Worm (Caenorhabditis elegans) whole organism, early embryonic: Measurements from ENCODE around the gene C35B1.8.

ENCODE experiments used
- B0310.2 ChIP-seq: sonication (generic microtip); optimal IDR thresholded peaks from 2 replicates; lab custom pipeline; 2016; ENCODE audit warnings: mild to moderate bottlenecking, missing genetic modification characterization, missing compliant biosample characterization
- F13C5.2 ChIP-seq: sonication (generic microtip); optimal IDR thresholded peaks from 2 replicates; lab custom pipeline; 2017; ENCODE audit warnings: mild to moderate bottlenecking, missing genetic modification characterization, inconsistent platforms, missing compliant biosample characterization
- aly-1 ChIP-seq: sonication (generic microtip); optimal IDR thresholded peaks from 2 replicates; lab custom pipeline; 2016; ENCODE audit warnings: missing genetic modification characterization, missing compliant biosample characterization
- ama-1 ChIP-seq: fragments of 150-350 bp; optimal IDR thresholded peaks from 2 replicates; lab custom pipeline; 2014
- ceh-36 ChIP-seq: sonication (generic microtip); optimal IDR thresholded peaks from 2 replicates; lab custom pipeline; 2016; ENCODE audit warnings: missing genetic modification characterization, inconsistent platforms, missing compliant biosample characterization
- pes-1 ChIP-seq: fragments of 200-800 bp; sonication (Bioruptor generic); IDR thresholded peaks from 2 replicates; pipeline ENCODE4 v1.3.6; 2022; ENCODE audit warnings: missing genetic modification reagents, missing genetic modification characterization, missing compliant biosample characterization
- scrt-1 ChIP-seq: fragments of 200-800 bp; sonication (Bioruptor generic); IDR thresholded peaks from 2 replicates; pipeline ENCODE4 v1.3.6; 2022; ENCODE audit warnings: missing genetic modification characterization, missing compliant biosample characterization
- tbx-37 ChIP-seq: fragments of 200-800 bp; sonication (Bioruptor generic); conservative IDR thresholded peaks from 2 replicates; pipeline ENCODE4 v1.3.6; 2022; ENCODE audit warnings: missing genetic modification reagents, missing genetic modification characterization, missing compliant biosample characterization

ce11 chrIV:4055297-4055696, 23.5 kb downstream of the C35B1.8 start:
- no peak for TF ChIP-seq aly-1
- TF ChIP-seq ceh-36 (tag; lab: Kevin White, UChicago) = no peak
- TF ChIP-seq F13C5.2 (tag; lab: Kevin White, UChicago) = no peak
- TF ChIP-seq ama-1 (lab: Kevin White, UChicago) = no peak
- no peak for TF ChIP-seq pes-1 (GFP tag; lab: Robert Waterston, UW)
- TF ChIP-seq B0310.2 (tag; lab: Kevin White, UChicago) = no peak
- TF ChIP-seq scrt-1 = no peak
- no peak for TF ChIP-seq tbx-37 (GFP tag; lab: Robert Waterston, UW)
